Fruit fly (Drosophila melanogaster) whole organism, embryonic: ENCODE data around the gene CG31549.

Experiments
- B-H1 ChIP-seq: fragments of 200-800 bp; sonication (Bioruptor generic); IDR thresholded peaks from 3 replicates; pipeline ENCODE4 v1.3.6; 2022; ENCODE audit warnings: missing biosample characterization, missing genetic modification characterization
- Bgb ChIP-seq: fragments of 200-800 bp; sonication (Bioruptor generic); IDR thresholded peaks from 2 replicates; pipeline ENCODE4 v1.3.6; 2022; ENCODE audit warnings: missing biosample characterization, missing genetic modification characterization; ENCODE audit not compliant: partially characterized antibody
- CG10274 ChIP-seq: fragments of 200-800 bp; sonication (Bioruptor generic); optimal IDR thresholded peaks from 3 replicates; lab custom pipeline; 2017; ENCODE audit warnings: missing biosample characterization, mild to moderate bottlenecking, missing genetic modification characterization
- CG12744 ChIP-seq: fragments of 200-800 bp; sonication (Bioruptor generic); optimal IDR thresholded peaks from 2 replicates; lab custom pipeline; 2016; ENCODE audit warnings: missing biosample characterization, missing genetic modification characterization
- CG15696 ChIP-seq: fragments of 200-800 bp; sonication (Bioruptor generic); optimal IDR thresholded peaks from 2 replicates; lab custom pipeline; 2019; ENCODE audit warnings: missing biosample characterization, mild to moderate bottlenecking, missing genetic modification characterization, moderate library complexity
- CG17361 ChIP-seq: fragments of 200-800 bp; sonication (Bioruptor generic); IDR thresholded peaks from 3 replicates; pipeline ENCODE4 v1.3.6; 2022; ENCODE audit warnings: missing biosample characterization, missing genetic modification characterization
- CG1792 ChIP-seq: fragments of 200-800 bp; sonication (Bioruptor generic); optimal IDR thresholded peaks from 2 replicates; lab custom pipeline; 2016; ENCODE audit warnings: missing biosample characterization, missing genetic modification characterization
- CG18476 ChIP-seq: fragments of 200-800 bp; sonication (Bioruptor generic); optimal IDR thresholded peaks from 2 replicates; lab custom pipeline; 2016; ENCODE audit warnings: missing biosample characterization, mild to moderate bottlenecking, missing genetic modification characterization
- CG32767 ChIP-seq: fragments of 200-800 bp; sonication (Bioruptor generic); IDR thresholded peaks from 2 replicates; pipeline ENCODE4 v1.3.6; 2022; ENCODE audit warnings: missing biosample characterization, missing genetic modification characterization
- CG32772 ChIP-seq: fragments of 200-800 bp; sonication (Bioruptor generic); IDR thresholded peaks from 2 replicates; pipeline ENCODE4 v1.3.6; 2022; ENCODE audit warnings: missing biosample characterization, missing genetic modification characterization
- CG3838 ChIP-seq: fragments of 200-800 bp; sonication (Bioruptor generic); optimal IDR thresholded peaks from 3 replicates; lab custom pipeline; 2016; ENCODE audit warnings: missing biosample characterization, missing genetic modification characterization
- CG43689 ChIP-seq: fragments of 200-800 bp; sonication (Bioruptor generic); IDR thresholded peaks from 2 replicates; pipeline ENCODE4 v1.3.6; 2022; ENCODE audit warnings: missing biosample characterization, missing genetic modification characterization
- CG4404 ChIP-seq: fragments of 200-800 bp; sonication (Bioruptor generic); IDR thresholded peaks from 2 replicates; pipeline ENCODE4 v1.3.6; 2022; ENCODE audit warnings: missing biosample characterization, missing genetic modification characterization
- CG7372 ChIP-seq: fragments of 200-800 bp; sonication (Bioruptor generic); IDR thresholded peaks from 2 replicates; pipeline ENCODE4 v1.3.6; 2022; ENCODE audit warnings: missing biosample characterization, missing genetic modification characterization
- CG7745 ChIP-seq: fragments of 200-800 bp; sonication (Bioruptor generic); optimal IDR thresholded peaks from 2 replicates; lab custom pipeline; 2018; ENCODE audit warnings: missing biosample characterization, mild to moderate bottlenecking, missing genetic modification characterization, moderate library complexity
- CG7786 ChIP-seq: fragments of 200-800 bp; sonication (Bioruptor generic); optimal IDR thresholded peaks from 2 replicates; lab custom pipeline; 2016; ENCODE audit warnings: missing biosample characterization, missing genetic modification characterization
- CG8359 ChIP-seq: fragments of 200-800 bp; sonication (Bioruptor generic); optimal IDR thresholded peaks from 2 replicates; lab custom pipeline; 2017; ENCODE audit warnings: missing biosample characterization, mild to moderate bottlenecking, missing genetic modification characterization, borderline replicate concordance
- CG9797 ChIP-seq: fragments of 200-800 bp; sonication (Bioruptor generic); optimal IDR thresholded peaks from 3 replicates; lab custom pipeline; 2018; ENCODE audit warnings: missing biosample characterization, mild to moderate bottlenecking, missing genetic modification characterization
- CG9932 ChIP-seq: fragments of 200-800 bp; sonication (Bioruptor generic); IDR thresholded peaks from 2 replicates; pipeline ENCODE4 v1.3.6; 2022; ENCODE audit warnings: missing biosample characterization, missing genetic modification characterization
- CTCF ChIP-seq: fragments of 200-800 bp; sonication (Bioruptor generic); optimal IDR thresholded peaks from 2 replicates; lab custom pipeline; 2017; ENCODE audit warnings: missing biosample characterization, mild to moderate bottlenecking, missing genetic modification characterization, moderate library complexity
- Elba2 ChIP-seq: fragments of 200-800 bp; sonication (Bioruptor generic); optimal IDR thresholded peaks from 3 replicates; lab custom pipeline; 2016; ENCODE audit warnings: missing biosample characterization, missing genetic modification characterization
- Fer1 ChIP-seq: fragments of 200-800 bp; sonication (Bioruptor generic); optimal IDR thresholded peaks from 2 replicates; lab custom pipeline; 2017; ENCODE audit warnings: missing biosample characterization, mild to moderate bottlenecking, missing genetic modification characterization
- HHEX ChIP-seq: fragments of 200-800 bp; sonication (Bioruptor generic); optimal IDR thresholded peaks from 3 replicates; lab custom pipeline; 2017; ENCODE audit warnings: missing biosample characterization, mild to moderate bottlenecking, missing genetic modification characterization, missing genetic modification reagents
- Hey ChIP-seq: fragments of 200-800 bp; sonication (Bioruptor generic); optimal IDR thresholded peaks from 3 replicates; lab custom pipeline; 2018; ENCODE audit warnings: missing biosample characterization, mild to moderate bottlenecking, missing genetic modification characterization
- Jarid2 ChIP-seq: fragments of 200-800 bp; sonication (Bioruptor generic); optimal IDR thresholded peaks from 3 replicates; lab custom pipeline; 2017; ENCODE audit warnings: mild to moderate bottlenecking, missing biosample characterization, missing genetic modification reagents, missing genetic modification characterization
- Lpt ChIP-seq: fragments of >200 bp; optimal IDR thresholded peaks from 2 replicates; lab custom pipeline; 2018; ENCODE audit warnings: missing biosample characterization, missing genetic modification characterization
- Max ChIP-seq: fragments of 200-800 bp; sonication (Bioruptor generic); optimal IDR thresholded peaks from 2 replicates; lab custom pipeline; 2016; ENCODE audit warnings: missing biosample characterization, mild to moderate bottlenecking, missing genetic modification characterization
- Nf-YB ChIP-seq: fragments of 200-800 bp; sonication (Bioruptor generic); optimal IDR thresholded peaks from 3 replicates; lab custom pipeline; 2019; ENCODE audit warnings: missing biosample characterization, mild to moderate bottlenecking, missing genetic modification characterization, moderate library complexity
- Oaz ChIP-seq: fragments of 200-800 bp; sonication (Bioruptor generic); IDR thresholded peaks from 2 replicates; pipeline ENCODE4 v1.3.6; 2022; ENCODE audit warnings: missing biosample characterization, missing genetic modification characterization
- Pdp1 ChIP-seq, 2 experiments: fragments of 200-800 bp; sonication (Bioruptor generic); optimal IDR thresholded peaks; 3 replicates each; lab custom pipeline; 2016; ENCODE audit warnings: missing biosample characterization in 2 of 2, missing genetic modification characterization in 2 of 2, mild to moderate bottlenecking in 1 of 2, moderate library complexity in 1 of 2
- Rfx ChIP-seq: fragments of 200-800 bp; sonication (Bioruptor generic); IDR thresholded peaks from 2 replicates; pipeline ENCODE4 v1.3.6; 2022; ENCODE audit warnings: missing biosample characterization, missing genetic modification characterization
- Scr ChIP-seq: fragments of 200-800 bp; sonication (Bioruptor generic); IDR thresholded peaks from 2 replicates; pipeline ENCODE4 v1.3.6; 2022; ENCODE audit warnings: missing biosample characterization, missing genetic modification characterization; ENCODE audit not compliant: partially characterized antibody
- Sox100B ChIP-seq: fragments of 200-800 bp; sonication (Bioruptor generic); optimal IDR thresholded peaks from 3 replicates; lab custom pipeline; 2018; ENCODE audit warnings: missing biosample characterization, mild to moderate bottlenecking, missing genetic modification characterization
- Xbp1 ChIP-seq: fragments of 200-800 bp; sonication (Bioruptor generic); optimal IDR thresholded peaks from 3 replicates; lab custom pipeline; 2016; ENCODE audit warnings: missing biosample characterization, mild to moderate bottlenecking, missing genetic modification characterization
- chinmo ChIP-seq: fragments of 200-800 bp; sonication (Bioruptor generic); IDR thresholded peaks from 4 replicates; pipeline ENCODE4 v1.3.6; 2022; ENCODE audit warnings: missing biosample characterization, missing genetic modification characterization; ENCODE audit not compliant: partially characterized antibody
- ci ChIP-seq: fragments of 200-800 bp; sonication (Bioruptor generic); IDR thresholded peaks from 3 replicates; pipeline ENCODE4 v1.3.6; 2022; ENCODE audit warnings: missing biosample characterization, missing genetic modification characterization
- eyg ChIP-seq: fragments of 200-800 bp; sonication (Bioruptor generic); optimal IDR thresholded peaks from 3 replicates; lab custom pipeline; 2016; ENCODE audit warnings: missing biosample characterization, missing genetic modification characterization
- ftz-f1 ChIP-seq: fragments of 200-800 bp; sonication (Bioruptor generic); optimal IDR thresholded peaks from 2 replicates; lab custom pipeline; 2016; ENCODE audit warnings: missing biosample characterization, missing genetic modification characterization
- fu2 ChIP-seq: fragments of 200-800 bp; sonication (Bioruptor generic); optimal IDR thresholded peaks from 2 replicates; lab custom pipeline; 2016; ENCODE audit warnings: missing biosample characterization, missing genetic modification characterization
- gfzf ChIP-seq: fragments of 200-800 bp; sonication (Bioruptor generic); optimal IDR thresholded peaks from 2 replicates; lab custom pipeline; 2016; ENCODE audit warnings: missing biosample characterization, mild to moderate bottlenecking, missing genetic modification characterization, moderate library complexity
- mam ChIP-seq: fragments of 200-800 bp; sonication (Bioruptor generic); optimal IDR thresholded peaks from 3 replicates; lab custom pipeline; 2016; ENCODE audit warnings: missing biosample characterization, missing genetic modification characterization
- oc ChIP-seq: fragments of 200-800 bp; sonication (Bioruptor generic); optimal IDR thresholded peaks from 2 replicates; lab custom pipeline; 2018; ENCODE audit warnings: missing biosample characterization, mild to moderate bottlenecking, missing genetic modification characterization, moderate library complexity
- onecut ChIP-seq: fragments of 200-800 bp; sonication (Bioruptor generic); IDR thresholded peaks from 2 replicates; pipeline ENCODE4 v1.3.6; 2022; ENCODE audit warnings: missing biosample characterization, missing genetic modification characterization
- pum ChIP-seq: fragments of 200-800 bp; sonication (Bioruptor generic); optimal IDR thresholded peaks from 2 replicates; lab custom pipeline; 2016; ENCODE audit warnings: missing biosample characterization, missing genetic modification characterization
- rib ChIP-seq: fragments of 200-800 bp; sonication (Bioruptor generic); IDR thresholded peaks from 2 replicates; pipeline ENCODE4 v1.3.6; 2022; ENCODE audit warnings: missing biosample characterization, missing genetic modification characterization
- scrt ChIP-seq: fragments of 200-800 bp; sonication (Bioruptor generic); optimal IDR thresholded peaks from 2 replicates; lab custom pipeline; 2018; ENCODE audit warnings: missing biosample characterization, mild to moderate bottlenecking, missing genetic modification characterization, moderate library complexity
- shn ChIP-seq: fragments of 200-800 bp; sonication (Bioruptor generic); optimal IDR thresholded peaks from 3 replicates; lab custom pipeline; 2016; ENCODE audit warnings: missing biosample characterization, missing genetic modification characterization
- sim ChIP-seq: fragments of 200-800 bp; sonication (Bioruptor generic); IDR thresholded peaks from 2 replicates; pipeline ENCODE4 v1.3.6; 2022; ENCODE audit warnings: missing biosample characterization, missing genetic modification characterization
- slou ChIP-seq: fragments of 200-800 bp; sonication (Bioruptor generic); optimal IDR thresholded peaks from 3 replicates; lab custom pipeline; 2016; ENCODE audit warnings: missing biosample characterization, missing genetic modification characterization
- stc ChIP-seq: fragments of 200-800 bp; sonication (Bioruptor generic); IDR thresholded peaks from 2 replicates; pipeline ENCODE4 v1.3.6; 2022; ENCODE audit warnings: missing biosample characterization, missing genetic modification characterization
- tup ChIP-seq: fragments of 200-800 bp; sonication (Bioruptor generic); optimal IDR thresholded peaks from 2 replicates; lab custom pipeline; 2016; ENCODE audit warnings: missing biosample characterization, mild to moderate bottlenecking, missing genetic modification characterization, moderate library complexity

Gene CG31549

dm6 chr3R:5654692-5655181 lies 22.7 kb downstream of the CG31549 start, which contains the start of the genes elm and MED27 (continued):
- TF ChIP-seq shn: peak; percentile 90
- TF ChIP-seq Elba2 (GFP tag; lab: Kevin White, UChicago): peak; percentile 79
- TF ChIP-seq CG7372 (GFP tag; lab: Robert Waterston, UW): peak; percentile 95
- TF ChIP-seq eyg (GFP tag; lab: Kevin White, UChicago): peak; percentile 75
- TF ChIP-seq pum (GFP tag; lab: Kevin White, UChicago): peak; percentile 94
- TF ChIP-seq CG12744: peak; percentile 86
- TF ChIP-seq CG9932 (GFP tag; lab: Robert Waterston, UW): peak; percentile 98
- peak; percentile 96 for TF ChIP-seq Rfx (GFP tag; lab: Robert Waterston, UW)
- TF ChIP-seq CG32767: peak; percentile 91
- peak; percentile 95 for TF ChIP-seq CG9797 (GFP tag; lab: Kevin White, UChicago)
- TF ChIP-seq ci (GFP tag; lab: Robert Waterston, UW): peak; percentile 91
- peak; percentile 67 for TF ChIP-seq oc
- TF ChIP-seq CG8359 (GFP tag; lab: Kevin White, UChicago): peak; percentile 69
- TF ChIP-seq fu2 (GFP tag; lab: Kevin White, UChicago): peak; percentile 91
- peak; percentile 56 for TF ChIP-seq Hey
- no peak for TF ChIP-seq CG7745 (tag; lab: Kevin White, UChicago)
- TF ChIP-seq CG15696: peak; percentile 97
- peak; percentile 91 for TF ChIP-seq rib
- TF ChIP-seq CG32772: peak; percentile 95
- peak; percentile 68 for TF ChIP-seq CG10274 (GFP tag; lab: Kevin White, UChicago)
- peak; percentile 97 for TF ChIP-seq CG4404 (GFP tag; lab: Robert Waterston, UW)
- peak; percentile 77 for TF ChIP-seq Sox100B
- peak; percentile 85 for TF ChIP-seq ftz-f1 (GFP tag; lab: Kevin White, UChicago)
- TF ChIP-seq sim (GFP tag; lab: Robert Waterston, UW): peak; percentile 60; the same call in 1 of the 2 replicates
- peak; percentile 86 for TF ChIP-seq Bgb
- TF ChIP-seq CG17361 (GFP tag; lab: Robert Waterston, UW): peak; percentile 95
- peak; percentile 96 for TF ChIP-seq Max
- peak; percentile 84 for TF ChIP-seq Oaz
- TF ChIP-seq onecut: peak; percentile 71
- no peak for TF ChIP-seq CTCF (GFP tag; lab: Kevin White, UChicago)
- peak; percentile 91 for TF ChIP-seq CG7786 (GFP tag; lab: Kevin White, UChicago)
- TF ChIP-seq B-H1 (GFP tag; lab: Robert Waterston, UW): peak; percentile 91
- peak; percentile 98 for TF ChIP-seq Scr (GFP tag; lab: Robert Waterston, UW)
- 0 out of 2 replicates have a peak, but pooled peaks have one; percentile 52 for TF ChIP-seq CG43689 (GFP tag; lab: Robert Waterston, UW)
- peak; percentile 91 to 96 for TF ChIP-seq Pdp1 (GFP tag; optimal IDR thresholded peaks at IDR 0.05; lab: Kevin White, UChicago)
- TF ChIP-seq Lpt (GFP tag; lab: Kevin White, UChicago): no peak
- TF ChIP-seq Nf-YB: peak; percentile 77
- peak; percentile 88 for TF ChIP-seq Fer1 (GFP tag; lab: Kevin White, UChicago)
- peak; percentile 75 for TF ChIP-seq stc
- peak; percentile 87 for TF ChIP-seq CG3838 (GFP tag; lab: Kevin White, UChicago)
- peak; percentile 96 for TF ChIP-seq mam (GFP tag; lab: Kevin White, UChicago)
- peak; percentile 89 for TF ChIP-seq gfzf (GFP tag; lab: Kevin White, UChicago)
- TF ChIP-seq tup (GFP tag; lab: Kevin White, UChicago): peak; percentile 73
- TF ChIP-seq CG18476 (GFP tag; lab: Kevin White, UChicago): peak; percentile 92
- peak; percentile 93 for TF ChIP-seq slou (GFP tag; lab: Kevin White, UChicago)
- TF ChIP-seq chinmo: peak; percentile 89; the same call in 2 of the 4 replicates
- peak; percentile 73 for TF ChIP-seq CG1792 (GFP tag; lab: Kevin White, UChicago)
- TF ChIP-seq Xbp1 (GFP tag; lab: Kevin White, UChicago): peak; percentile 98
- peak; percentile 70 for TF ChIP-seq Jarid2 (GFP tag; lab: Kevin White, UChicago)
- peak; percentile 87 for TF ChIP-seq HHEX (GFP tag; lab: Kevin White, UChicago)
- peak; percentile 72 for TF ChIP-seq scrt (GFP tag; lab: Kevin White, UChicago)
